Worm (Caenorhabditis elegans): ENCODE data around the gene srt-54.
A peak's percentile ranks its signal among the peaks of the same experiment; 100 is the strongest.

ce11 chrII:155904-156303 lies 38.9 kb downstream of the srt-54 start, which contains the start of gene mrpl-28:
- no peak for TF ChIP-seq egl-27 (tag; optimal IDR thresholded peaks at IDR 0.05)
- TF ChIP-seq daf-12 (tag; optimal IDR thresholded peaks at IDR 0.05) = no peak
- TF ChIP-seq elt-3 (tag; optimal IDR thresholded peaks at IDR 0.05) = no peak
- TF ChIP-seq unc-62 (GFP tag; optimal IDR thresholded peaks at IDR 0.05) = no peak
- peak; percentile 77 for TF ChIP-seq ceh-28 (tag; optimal IDR thresholded peaks at IDR 0.05)
